Fruit fly (Drosophila melanogaster): ENCODE data around the gene dnc.

The dnc gene

DNA sequence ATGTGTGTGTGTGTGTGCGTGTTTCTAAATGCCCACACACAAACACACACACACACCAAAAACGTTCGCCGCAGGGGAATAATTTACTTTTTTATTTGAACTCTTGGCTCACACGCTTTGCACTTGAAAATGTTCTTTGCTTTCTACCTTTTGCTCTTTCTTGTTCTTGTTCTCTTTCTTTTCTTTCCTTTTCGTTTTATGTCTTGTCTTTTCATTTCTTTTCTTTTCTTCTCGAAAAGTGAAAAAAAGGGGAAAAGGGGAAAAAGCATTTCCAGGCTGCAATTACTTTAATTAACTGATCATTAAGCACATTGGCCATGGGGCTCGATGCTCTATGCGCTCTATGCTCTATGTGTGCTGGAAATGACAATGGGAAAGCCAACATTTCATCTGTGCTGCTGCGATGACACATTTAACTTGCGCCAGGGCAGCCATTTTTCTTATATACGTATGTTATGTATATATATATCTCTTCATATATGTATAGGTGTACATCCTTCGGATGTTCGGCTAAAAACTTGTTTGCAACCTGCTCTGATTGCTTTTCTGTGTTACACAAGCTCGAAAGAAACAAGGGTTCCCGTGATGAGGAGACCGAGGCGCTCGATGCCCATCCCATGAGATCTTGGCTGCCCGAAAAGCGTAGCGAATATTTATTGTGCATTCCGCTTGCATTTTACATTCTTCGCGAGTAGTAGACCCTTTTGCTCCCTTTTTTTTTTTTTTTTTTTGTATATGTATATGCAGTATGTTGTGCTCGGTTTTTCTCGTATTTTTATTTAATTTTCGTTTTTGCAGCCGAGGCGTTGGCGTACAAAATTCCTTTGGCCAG is 25.4 kb upstream of the dnc start:
- TF ChIP-seq cic (GFP tag; optimal IDR thresholded peaks at IDR 0.05), result no peak
- no peak for TF ChIP-seq Mnt (GFP tag; optimal IDR thresholded peaks at IDR 0.05)
- TF ChIP-seq pad (GFP tag; optimal IDR thresholded peaks at IDR 0.05), result no peak
- no peak for TF ChIP-seq kay (GFP tag; ENCODE audit: borderline replicate concordance)
- no peak for TF ChIP-seq Clk (GFP tag; optimal IDR thresholded peaks at IDR 0.05)

DNA sequence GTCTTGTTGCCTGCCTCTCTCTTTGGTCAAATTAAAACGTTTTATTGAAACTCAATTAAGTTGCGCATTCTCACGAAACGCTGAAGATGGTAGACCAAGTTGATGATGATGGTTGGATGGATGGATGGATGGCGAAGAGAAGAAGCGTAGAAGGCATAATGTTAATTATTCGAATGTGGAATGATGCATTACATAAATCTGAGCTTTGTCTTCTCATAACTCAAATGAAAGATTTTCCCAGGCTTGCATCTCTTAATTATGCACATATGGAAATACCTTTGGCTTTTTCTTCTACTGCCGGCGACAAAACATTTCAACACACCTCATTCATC is 24.8 kb upstream of the dnc start:
- TF ChIP-seq kay (GFP tag; ENCODE audit: borderline replicate concordance), result no peak
- no peak for TF ChIP-seq tj (GFP tag; optimal IDR thresholded peaks at IDR 0.05)
- no peak for TF ChIP-seq CG7045 (GFP tag; optimal IDR thresholded peaks at IDR 0.05)
- no peak for TF ChIP-seq CG33017 (tag; optimal IDR thresholded peaks at IDR 0.05)
- TF ChIP-seq toe (GFP tag; optimal IDR thresholded peaks at IDR 0.05), result no peak
- no peak for TF ChIP-seq CG7101 (tag; optimal IDR thresholded peaks at IDR 0.05)
- no peak for TF ChIP-seq CG1620 (GFP tag; optimal IDR thresholded peaks at IDR 0.05)
- no peak for TF ChIP-seq CG12768 (GFP tag; optimal IDR thresholded peaks at IDR 0.05)

DNA sequence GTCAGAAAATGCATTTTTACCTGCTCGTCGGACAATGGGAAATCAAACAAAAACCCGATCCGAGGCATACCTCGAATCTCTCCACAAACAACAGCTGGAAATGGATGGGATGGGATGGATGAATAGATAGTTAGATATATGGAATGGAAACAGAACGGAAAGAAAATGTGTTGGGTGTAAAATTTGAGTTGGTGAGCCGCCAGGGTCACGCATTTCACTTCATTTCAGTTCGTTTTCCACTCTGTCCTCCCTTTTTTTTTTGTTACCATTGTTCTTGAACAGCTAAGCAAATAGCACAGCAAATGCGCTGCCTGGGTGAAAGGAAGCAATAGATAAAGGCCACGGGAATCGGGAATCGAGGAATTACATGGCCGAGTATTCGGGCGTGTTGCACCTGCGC is 24.0 kb upstream of the dnc start:
- no peak for TF ChIP-seq CG12768 (GFP tag; optimal IDR thresholded peaks at IDR 0.05)
- TF ChIP-seq CG33017 (tag; optimal IDR thresholded peaks at IDR 0.05), result no peak
- TF ChIP-seq Mnt (GFP tag; optimal IDR thresholded peaks at IDR 0.05), result no peak
- TF ChIP-seq Clk (GFP tag; optimal IDR thresholded peaks at IDR 0.05), result no peak
- TF ChIP-seq CG1620 (GFP tag; optimal IDR thresholded peaks at IDR 0.05), result no peak
- no peak for TF ChIP-seq cic (GFP tag; optimal IDR thresholded peaks at IDR 0.05)
- TF ChIP-seq CG7101 (tag; optimal IDR thresholded peaks at IDR 0.05), result no peak
- no peak for TF ChIP-seq CG11617 (GFP tag; optimal IDR thresholded peaks at IDR 0.05)
- TF ChIP-seq kay (GFP tag; ENCODE audit: borderline replicate concordance), result no peak
- no peak for TF ChIP-seq CG7045 (GFP tag; optimal IDR thresholded peaks at IDR 0.05)

DNA sequence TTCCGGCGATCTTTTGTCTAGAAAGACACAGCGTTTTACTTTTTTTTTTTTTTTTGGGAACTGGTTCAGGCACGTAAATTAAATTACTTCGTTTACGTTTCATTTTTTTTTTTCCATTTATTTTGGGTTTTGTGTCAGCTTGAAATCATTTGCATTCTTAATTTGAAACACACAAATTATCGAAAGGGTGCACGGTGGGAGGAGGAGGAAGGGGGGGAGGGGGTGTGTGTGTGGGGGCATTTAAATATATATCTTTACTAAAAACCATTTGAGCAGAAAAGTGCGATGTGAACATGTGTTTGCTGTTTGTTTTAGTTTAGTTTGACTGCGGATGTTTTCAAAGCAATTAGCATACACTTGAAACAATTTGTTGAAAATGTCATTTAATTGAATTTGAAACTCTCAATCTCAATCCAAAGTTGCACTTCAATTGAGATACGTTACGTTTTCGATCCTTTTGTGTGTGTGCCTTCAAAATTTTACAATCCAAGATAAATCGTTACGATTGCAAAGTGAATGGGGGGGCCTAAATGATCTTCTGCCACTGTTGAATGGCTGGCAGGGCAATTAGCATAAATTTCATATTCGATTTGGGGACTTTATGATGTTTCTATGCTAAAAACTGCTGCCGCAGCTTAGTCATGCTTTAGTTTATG is 19.1 kb upstream of the dnc start:
- TF ChIP-seq Crg-1 (GFP tag; optimal IDR thresholded peaks at IDR 0.05) (no peak), ovo (GFP tag; optimal IDR thresholded peaks at IDR 0.05) (no peak), tj (GFP tag; optimal IDR thresholded peaks at IDR 0.05) (peak; percentile 44)

DNA sequence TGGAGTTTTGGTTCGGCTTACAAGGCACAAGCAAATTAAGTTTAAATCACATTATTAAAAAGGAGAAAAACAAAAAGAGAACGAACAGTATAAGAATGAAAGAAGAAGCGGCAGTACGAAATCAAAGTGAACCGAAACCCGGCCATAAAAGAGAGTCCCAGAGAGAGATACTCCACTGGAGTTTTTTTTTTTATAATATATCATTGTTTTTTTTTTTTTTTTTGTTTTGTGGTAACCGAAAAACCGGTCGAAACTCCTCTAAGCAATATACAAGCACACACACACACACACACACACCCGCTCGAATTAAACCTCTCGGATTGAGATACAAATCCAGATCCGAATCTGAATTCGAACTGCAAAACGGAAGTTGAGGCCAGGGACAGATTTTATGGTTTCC is 17.6 kb upstream of the dnc start:
- TF ChIP-seq CG1620 (GFP tag; optimal IDR thresholded peaks at IDR 0.05) (no peak), CG5204 (GFP tag; optimal IDR thresholded peaks at IDR 0.05) (no peak)

DNA sequence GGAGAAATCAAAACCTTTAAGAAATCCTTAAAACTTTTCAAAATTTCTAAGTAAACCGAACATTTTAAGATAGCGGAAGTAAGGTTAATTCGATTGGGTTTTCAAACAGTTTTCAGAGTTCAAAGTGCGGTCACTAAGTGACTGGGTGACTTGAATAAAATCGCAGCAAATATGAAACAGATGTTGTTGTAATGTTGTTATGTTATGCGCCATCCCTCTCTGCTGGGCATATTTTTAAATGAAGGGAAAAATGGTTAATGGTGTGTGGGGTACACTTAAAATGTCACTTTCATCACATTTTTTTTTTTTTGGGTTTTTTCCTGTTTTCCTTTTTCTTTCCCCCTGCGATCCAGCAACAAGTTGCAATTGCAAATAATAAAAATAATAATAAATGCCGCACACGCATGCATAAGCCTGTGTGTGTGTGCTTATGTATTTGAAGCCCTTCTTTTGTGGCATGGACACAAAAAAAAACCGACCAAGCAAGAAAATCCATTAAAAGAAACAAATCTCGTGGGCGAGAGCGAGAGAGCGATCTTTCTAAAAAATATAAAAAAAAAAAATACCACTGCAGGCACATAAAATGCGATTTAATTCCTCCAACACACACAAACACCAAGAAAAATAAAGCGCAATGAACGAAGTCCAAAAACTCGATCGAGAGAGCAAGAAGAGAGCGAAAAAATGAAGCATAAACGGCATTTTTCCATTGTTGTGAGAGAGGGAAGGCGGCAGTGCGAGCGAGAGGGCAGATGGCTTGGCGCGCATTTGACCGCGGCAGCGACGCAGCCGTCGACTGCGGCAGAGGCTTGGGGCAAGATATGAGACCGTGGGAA is 14.5 kb upstream of the dnc start:
- TF ChIP-seq Mnt (GFP tag; optimal IDR thresholded peaks at IDR 0.05) (no peak), cnc (optimal IDR thresholded peaks at IDR 0.05) (no peak), pad (GFP tag; optimal IDR thresholded peaks at IDR 0.05) (peak; percentile 24), tj (GFP tag; optimal IDR thresholded peaks at IDR 0.05) (peak; percentile 64)

DNA sequence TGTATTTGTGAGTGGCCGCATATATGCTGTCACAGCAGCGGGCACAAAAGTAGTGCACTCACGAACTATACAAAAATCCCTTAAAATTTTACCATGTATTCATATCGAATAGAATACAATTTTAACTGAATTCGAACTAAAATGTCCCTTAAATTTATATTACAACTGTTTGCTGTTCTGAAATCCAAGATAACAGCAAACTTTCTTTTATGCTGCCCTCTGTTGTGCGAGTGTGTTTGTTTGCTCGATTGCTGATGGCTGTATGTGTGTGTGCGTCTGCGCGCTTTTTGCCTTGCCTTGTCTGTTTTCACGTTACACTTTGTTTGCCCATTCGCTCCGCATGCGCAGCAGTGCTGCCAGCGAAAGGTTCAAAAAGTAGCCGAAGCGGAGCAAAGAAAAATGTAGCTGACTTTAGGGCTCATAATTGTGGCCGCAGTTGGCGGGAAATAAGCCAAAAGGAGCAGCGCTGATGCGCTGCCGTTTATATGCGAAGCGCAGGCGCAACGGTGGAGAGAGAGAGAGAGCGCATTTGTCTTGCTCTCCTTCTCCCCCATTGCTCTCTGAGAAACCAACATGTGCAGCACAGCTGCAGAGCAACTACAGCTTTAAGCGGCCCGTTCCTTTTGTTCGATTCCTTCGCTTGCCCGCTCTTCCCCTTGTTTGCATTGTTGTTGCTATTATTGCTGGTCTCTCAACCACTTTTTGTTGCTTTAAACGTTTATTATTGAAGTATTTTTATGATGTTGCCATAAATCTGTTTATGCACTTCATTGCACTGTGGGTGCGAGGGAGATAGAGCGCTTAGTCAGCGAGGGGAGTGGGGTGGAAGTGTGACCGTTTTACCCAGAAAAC is 13.6 kb upstream of the dnc start:
- TF ChIP-seq CG7045 (GFP tag; optimal IDR thresholded peaks at IDR 0.05) (peak; percentile 5), Hr96 (GFP tag; optimal IDR thresholded peaks at IDR 0.05) (peak; percentile 44), Clk (GFP tag; optimal IDR thresholded peaks at IDR 0.05) (no peak), CG33017 (tag; optimal IDR thresholded peaks at IDR 0.05) (no peak), CG7101 (tag; optimal IDR thresholded peaks at IDR 0.05) (peak; percentile 64), tj (GFP tag; optimal IDR thresholded peaks at IDR 0.05) (peak; percentile 51), cic (GFP tag; optimal IDR thresholded peaks at IDR 0.05) (no peak), Mnt (GFP tag; optimal IDR thresholded peaks at IDR 0.05) (peak; percentile 8), kay (GFP tag; ENCODE audit: borderline replicate concordance) (no peak), CG11617 (GFP tag; optimal IDR thresholded peaks at IDR 0.05) (peak; percentile 47), pad (GFP tag; optimal IDR thresholded peaks at IDR 0.05) (peak; percentile 85), Crg-1 (GFP tag; optimal IDR thresholded peaks at IDR 0.05) (peak; percentile 4), CG5204 (GFP tag; optimal IDR thresholded peaks at IDR 0.05) (peak; percentile 19), CG14711 (tag; optimal IDR thresholded peaks at IDR 0.05) (peak; percentile 47), bab1 (GFP tag; optimal IDR thresholded peaks at IDR 0.05) (peak; percentile 89)

Data from whole organism, adult.